Fruit fly (Drosophila melanogaster): Measurements from ENCODE around the gene Hsp67Bc.
A peak's percentile ranks its signal among the peaks of the same experiment; 100 is the strongest.

Hsp67Bc gene

DNA sequence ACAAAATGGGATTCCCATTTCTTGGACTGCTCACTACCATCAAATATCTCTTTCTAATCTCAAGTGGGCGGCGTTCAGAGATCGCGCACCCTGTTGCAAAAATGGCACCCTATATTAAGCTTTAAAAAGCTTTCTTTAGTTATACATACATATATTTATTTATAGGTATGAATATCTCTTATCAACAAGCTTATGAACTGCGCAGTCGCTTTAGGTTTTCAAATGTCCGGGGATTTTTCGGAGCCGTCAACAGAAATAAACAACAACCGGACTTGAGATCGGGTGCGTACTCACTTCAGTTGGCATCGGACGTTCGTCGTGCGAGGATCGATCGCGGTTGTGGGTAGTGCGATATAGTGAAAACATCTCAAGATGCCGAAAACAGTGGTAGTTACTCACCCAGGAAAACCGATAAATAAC, 23.0 kb downstream of the Hsp67Bc start, which contains the start of gene PGRP-LF (continued):
- TF ChIP-seq HLH54F (GFP tag; optimal IDR thresholded peaks at IDR 0.05) (peak; percentile 6), vfl (GFP tag; optimal IDR thresholded peaks at IDR 0.05) (no peak), H2.0 (GFP tag; IDR thresholded peaks at IDR 0.05) (no peak), Hey (tag; optimal IDR thresholded peaks at IDR 0.05) (no peak), kay (GFP tag; optimal IDR thresholded peaks at IDR 0.05) (peak; percentile 36), CrebB (tag; optimal IDR thresholded peaks at IDR 0.05) (peak; percentile 10), tx (GFP tag; optimal IDR thresholded peaks at IDR 0.05) (no peak), CG8359 (GFP tag; optimal IDR thresholded peaks at IDR 0.05; ENCODE audit: borderline replicate concordance) (no peak), CG11398 (GFP tag; optimal IDR thresholded peaks at IDR 0.05) (no peak), CG3163 (GFP tag; optimal IDR thresholded peaks at IDR 0.05) (peak; percentile 5), CG5953 (GFP tag; IDR thresholded peaks at IDR 0.05) (no peak), slbo (GFP tag; IDR thresholded peaks at IDR 0.05) (0 out of 2 replicates have a peak, but pooled peaks have one; percentile 17), klu (GFP tag; IDR thresholded peaks at IDR 0.05) (no peak), CG10565 (GFP tag; optimal IDR thresholded peaks at IDR 0.05) (no peak), hth (optimal IDR thresholded peaks at IDR 0.05) (no peak), Blimp-1 (GFP tag; optimal IDR thresholded peaks at IDR 0.05) (no peak), tll (GFP tag; optimal IDR thresholded peaks at IDR 0.05) (no peak), Dad (GFP tag; optimal IDR thresholded peaks at IDR 0.05) (no peak), CG12236 (GFP tag; optimal IDR thresholded peaks at IDR 0.05) (no peak), CG10979 (tag; optimal IDR thresholded peaks at IDR 0.05) (no peak), Hr51 (GFP tag; optimal IDR thresholded peaks at IDR 0.05) (peak in 1 of 2 experiments; percentile 1), tgo (GFP tag; IDR thresholded peaks at IDR 0.05) (no peak), CG6854 (GFP tag; optimal IDR thresholded peaks at IDR 0.05) (no peak), CG8089 (GFP tag; optimal IDR thresholded peaks at IDR 0.05) (no peak), sob (GFP tag; IDR thresholded peaks at IDR 0.05) (no peak; the same call in 1 of the 2 replicates), ro (GFP tag; IDR thresholded peaks at IDR 0.05) (no peak), CG1832 (GFP tag; optimal IDR thresholded peaks at IDR 0.05) (no peak), Ravus (GFP tag; IDR thresholded peaks at IDR 0.05) (no peak), Fer2 (tag; optimal IDR thresholded peaks at IDR 0.05) (no peak), CG15073 (GFP tag; optimal IDR thresholded peaks at IDR 0.05) (no peak), Bgb (GFP tag; IDR thresholded peaks at IDR 0.05; ENCODE audit: partially characterized antibody) (peak; percentile 25; the same call in 1 of the 2 replicates), CG6791 (GFP tag; IDR thresholded peaks at IDR 0.05; ENCODE audit: partially characterized antibody) (no peak), so (GFP tag; IDR thresholded peaks at IDR 0.05) (no peak), kah (GFP tag; optimal IDR thresholded peaks at IDR 0.05) (no peak), unpg (GFP tag; optimal IDR thresholded peaks at IDR 0.05) (peak; percentile 21), tin (GFP tag; optimal IDR thresholded peaks at IDR 0.05) (no peak), CG11456 (GFP tag; IDR thresholded peaks at IDR 0.05) (no peak), CG1647 (GFP tag; optimal IDR thresholded peaks at IDR 0.05) (no peak), CG2889 (GFP tag; IDR thresholded peaks at IDR 0.05) (no peak), dpn (GFP tag; optimal IDR thresholded peaks at IDR 0.05) (peak in 1 of 2 experiments; percentile 2), Myb (GFP tag; optimal IDR thresholded peaks at IDR 0.05) (no peak), NfI (GFP tag; optimal IDR thresholded peaks at IDR 0.05) (peak; percentile 6), CG4707 (GFP tag; optimal IDR thresholded peaks at IDR 0.05) (no peak), MTF-1 (GFP tag; optimal IDR thresholded peaks at IDR 0.05; ENCODE audit: borderline replicate concordance) (no peak), CG42726 (GFP tag; IDR thresholded peaks at IDR 0.05; ENCODE audit: partially characterized antibody) (no peak), lmd (GFP tag; IDR thresholded peaks at IDR 0.05) (no peak), CG13287 (GFP tag; IDR thresholded peaks at IDR 0.05; ENCODE audit: partially characterized antibody) (peak; percentile 37; the same call in 1 of the 2 replicates), CG17612 (GFP tag; IDR thresholded peaks at IDR 0.05) (no peak), CG13894 (tag; optimal IDR thresholded peaks at IDR 0.05) (peak; percentile 82), CG15696 (tag; optimal IDR thresholded peaks at IDR 0.05) (no peak), gt (GFP tag; IDR thresholded peaks at IDR 0.05) (no peak)

All from whole organism, embryonic.